Fruit fly (Drosophila melanogaster): ENCODE data around the gene CG17191.

CG17191 gene

dm6 chr3R:26982106-26982505, 37.4 kb downstream of the CG17191 start:
- no peak for TF ChIP-seq CG8478 (optimal IDR thresholded peaks at IDR 0.05)
- no peak for TF ChIP-seq EcR (GFP tag; optimal IDR thresholded peaks at IDR 0.05)
- no peak for TF ChIP-seq usp (GFP tag; optimal IDR thresholded peaks at IDR 0.05)
- no peak for TF ChIP-seq pan (optimal IDR thresholded peaks at IDR 0.05)
- TF ChIP-seq psq (optimal IDR thresholded peaks at IDR 0.05) = no peak
- no peak for TF ChIP-seq Dll (optimal IDR thresholded peaks at IDR 0.05)

dm6 chr3R:26980282-26980691, 39.3 kb downstream of the CG17191 start:
- TF ChIP-seq pan (optimal IDR thresholded peaks at IDR 0.05) (no peak), EcR (GFP tag; optimal IDR thresholded peaks at IDR 0.05) (no peak), Dll (optimal IDR thresholded peaks at IDR 0.05) (no peak), psq (optimal IDR thresholded peaks at IDR 0.05) (no peak), usp (GFP tag; optimal IDR thresholded peaks at IDR 0.05) (no peak), CG8478 (optimal IDR thresholded peaks at IDR 0.05) (no peak)

- TF ChIP-seq Dll (optimal IDR thresholded peaks at IDR 0.05) = no peak
- no peak for TF ChIP-seq psq (optimal IDR thresholded peaks at IDR 0.05)
- TF ChIP-seq usp (GFP tag; optimal IDR thresholded peaks at IDR 0.05) = no peak
- TF ChIP-seq EcR (GFP tag; optimal IDR thresholded peaks at IDR 0.05) = no peak
- TF ChIP-seq CG8478 (optimal IDR thresholded peaks at IDR 0.05) = no peak
- no peak for TF ChIP-seq pan (optimal IDR thresholded peaks at IDR 0.05)
Observed at dm6 chr3R:26978241-26978640, 41.3 kb downstream of the CG17191 start, which contains the start of the genes CG14253 and CG46313. CG14253 (plus strand) TSS chr3R:26978541. CG46313 (plus strand) TSS chr3R:26978541.

dm6 chr3R:26969743-26970142, 49.8 kb downstream of the CG17191 start:
- no peak for TF ChIP-seq CG8478 (optimal IDR thresholded peaks at IDR 0.05)
- no peak for TF ChIP-seq pan (optimal IDR thresholded peaks at IDR 0.05)
- TF ChIP-seq usp (GFP tag; optimal IDR thresholded peaks at IDR 0.05) = no peak
- no peak for TF ChIP-seq EcR (GFP tag; optimal IDR thresholded peaks at IDR 0.05)
- no peak for TF ChIP-seq psq (optimal IDR thresholded peaks at IDR 0.05)
- TF ChIP-seq Dll (optimal IDR thresholded peaks at IDR 0.05) = no peak

- TF ChIP-seq Dll (optimal IDR thresholded peaks at IDR 0.05) (no peak), EcR (GFP tag; optimal IDR thresholded peaks at IDR 0.05) (peak in 1 of 2 experiments; percentile 75)
Observed at dm6 chr3R:26968823-26969638, 50.5 kb downstream of the CG17191 start.
